Worm (Caenorhabditis elegans) whole organism, L2 larva: ENCODE measurements around the gene ccd-5.

Experiments used
- C34F6.9 ChIP-seq: fragments of 150-350 bp; optimal IDR thresholded peaks from 2 replicates; lab custom pipeline; 2014; ENCODE audit warnings: missing biosample characterization, missing genetic modification characterization
- F13H6.1 ChIP-seq: sonication (generic microtip); optimal IDR thresholded peaks from 2 replicates; lab custom pipeline; 2016; ENCODE audit warnings: missing genetic modification characterization, missing compliant biosample characterization
- Y55F3AM.14 ChIP-seq: fragments of 200-800 bp; sonication (Bioruptor generic); optimal IDR thresholded peaks from 2 replicates; lab custom pipeline; 2018; ENCODE audit warnings: mild to moderate bottlenecking, missing genetic modification characterization, missing compliant biosample characterization
- aly-2 ChIP-seq: fragments of 150-350 bp; optimal IDR thresholded peaks from 2 replicates; lab custom pipeline; 2014; ENCODE audit warnings: missing biosample characterization, missing genetic modification characterization
- ama-1 ChIP-seq: fragments of 150-350 bp; optimal IDR thresholded peaks from 2 replicates; lab custom pipeline; 2018; ENCODE audit warnings: inconsistent platforms
- blmp-1 ChIP-seq: sonication (generic microtip); optimal IDR thresholded peaks from 2 replicates; lab custom pipeline; 2017; ENCODE audit warnings: missing genetic modification characterization, mild to moderate bottlenecking, missing compliant biosample characterization, antibody characterized with exemption, moderate library complexity; ENCODE audit not compliant: insufficient read depth
- ceh-16 ChIP-seq: fragments of 150-350 bp; optimal IDR thresholded peaks from 2 replicates; lab custom pipeline; 2014; ENCODE audit warnings: missing biosample characterization, missing genetic modification characterization
- crh-2 ChIP-seq: sonication (generic microtip); optimal IDR thresholded peaks from 2 replicates; lab custom pipeline; 2017; ENCODE audit warnings: missing biosample characterization, missing genetic modification characterization
- dmd-4 ChIP-seq: sonication (generic microtip); optimal IDR thresholded peaks from 2 replicates; lab custom pipeline; 2017; ENCODE audit warnings: missing biosample characterization, missing genetic modification characterization
- egl-27 ChIP-seq: sonication (generic microtip); optimal IDR thresholded peaks from 3 replicates; lab custom pipeline; 2017; ENCODE audit warnings: missing biosample characterization, missing genetic modification reagents, missing genetic modification characterization
- elt-1 ChIP-seq: fragments of 150-350 bp; optimal IDR thresholded peaks from 2 replicates; lab custom pipeline; 2014; ENCODE audit warnings: missing biosample characterization, missing genetic modification characterization
- fos-1 ChIP-seq: fragments of 150-350 bp; optimal IDR thresholded peaks from 2 replicates; lab custom pipeline; 2014; ENCODE audit warnings: missing biosample characterization, missing genetic modification characterization
- gmeb-1 ChIP-seq: fragments of 150-350 bp; optimal IDR thresholded peaks from 2 replicates; lab custom pipeline; 2014; ENCODE audit warnings: missing biosample characterization, missing genetic modification characterization
- lin-11 ChIP-seq: fragments of 150-350 bp; sonication (generic microtip); optimal IDR thresholded peaks from 2 replicates; lab custom pipeline; 2014; ENCODE audit warnings: missing biosample characterization, missing genetic modification characterization, inconsistent platforms, mixed read lengths
- lin-13 ChIP-seq: fragments of 150-350 bp; optimal IDR thresholded peaks from 2 replicates; lab custom pipeline; 2014; ENCODE audit warnings: missing biosample characterization, missing genetic modification reagents, missing genetic modification characterization
- lin-39 ChIP-seq: fragments of 150-350 bp; optimal IDR thresholded peaks from 2 replicates; lab custom pipeline; 2014; ENCODE audit warnings: missing biosample characterization, missing genetic modification reagents, missing genetic modification characterization
- lsy-2 ChIP-seq, 2 experiments: fragments of 150-350 bp in 1 of 2; sonication (generic microtip) in 1 of 2; optimal IDR thresholded peaks; 2 replicates each; lab custom pipeline; 2014 to 2017; ENCODE audit warnings: missing biosample characterization in 2 of 2, missing genetic modification characterization in 2 of 2
- mab-5 ChIP-seq: fragments of 150-350 bp; optimal IDR thresholded peaks from 2 replicates; lab custom pipeline; 2014; ENCODE audit warnings: missing biosample characterization, missing genetic modification characterization
- mbf-1 ChIP-seq: sonication (generic microtip); optimal IDR thresholded peaks from 2 replicates; lab custom pipeline; 2017; ENCODE audit warnings: missing biosample characterization, missing genetic modification characterization
- mdl-1 ChIP-seq, 2 experiments: fragments of 150-350 bp in 1 of 2; sonication (generic microtip) in 1 of 2; optimal IDR thresholded peaks; 2 replicates each; lab custom pipeline; 2017; ENCODE audit warnings: missing biosample characterization in 2 of 2, missing genetic modification characterization in 2 of 2
- nhr-11 ChIP-seq: fragments of 150-350 bp; optimal IDR thresholded peaks from 2 replicates; lab custom pipeline; 2014; ENCODE audit warnings: missing biosample characterization, missing genetic modification characterization
- nhr-12 ChIP-seq: fragments of 150-350 bp; optimal IDR thresholded peaks from 2 replicates; lab custom pipeline; 2014; ENCODE audit warnings: missing biosample characterization, missing genetic modification characterization
- nhr-129 ChIP-seq: fragments of 150-350 bp; optimal IDR thresholded peaks from 2 replicates; lab custom pipeline; 2014; ENCODE audit warnings: missing biosample characterization, missing genetic modification characterization
- nhr-21 ChIP-seq: fragments of 150-350 bp; optimal IDR thresholded peaks from 2 replicates; lab custom pipeline; 2014; ENCODE audit warnings: missing biosample characterization, missing genetic modification characterization
- nhr-25 ChIP-seq: fragments of 150-350 bp; sonication (generic microtip); optimal IDR thresholded peaks from 3 replicates; lab custom pipeline; 2014; ENCODE audit warnings: missing biosample characterization, missing genetic modification characterization
- nhr-6 ChIP-seq: fragments of 150-350 bp; optimal IDR thresholded peaks from 2 replicates; lab custom pipeline; 2014; ENCODE audit warnings: missing biosample characterization, missing genetic modification characterization
- sem-4 ChIP-seq: fragments of 150-350 bp; optimal IDR thresholded peaks from 2 replicates; lab custom pipeline; 2014; ENCODE audit warnings: missing biosample characterization, missing genetic modification reagents, missing genetic modification characterization
- sma-3 ChIP-seq: sonication (generic microtip); optimal IDR thresholded peaks from 2 replicates; lab custom pipeline; 2016; ENCODE audit warnings: missing genetic modification reagents, missing genetic modification characterization, missing compliant biosample characterization
- sma-9 ChIP-seq, 2 experiments: fragments of 150-350 bp in 1 of 2; sonication (generic microtip) in 1 of 2; optimal IDR thresholded peaks; 2 replicates each; lab custom pipeline; 2014 to 2016; ENCODE audit warnings: missing genetic modification characterization in 2 of 2, mild to moderate bottlenecking in 1 of 2, missing biosample characterization in 1 of 2, missing compliant biosample characterization in 1 of 2, missing genetic modification reagents in 1 of 2, moderate library complexity in 1 of 2
- snpc-4 ChIP-seq: fragments of 150-350 bp; optimal IDR thresholded peaks from 2 replicates; lab custom pipeline; 2014; ENCODE audit warnings: missing biosample characterization, missing genetic modification characterization
- unc-55 ChIP-seq: fragments of 150-350 bp; sonication (generic microtip); optimal IDR thresholded peaks from 3 replicates; lab custom pipeline; 2014; ENCODE audit warnings: missing biosample characterization, missing genetic modification reagents, missing genetic modification characterization
- unc-62 ChIP-seq: fragments of 150-350 bp; optimal IDR thresholded peaks from 2 replicates; lab custom pipeline; 2014; ENCODE audit warnings: missing biosample characterization, missing genetic modification reagents, missing genetic modification characterization
- ztf-1 ChIP-seq: fragments of 200-800 bp; sonication (Bioruptor generic); conservative IDR thresholded peaks from 2 replicates; pipeline ENCODE4 v1.3.6; 2022; ENCODE audit warnings: missing genetic modification characterization, missing compliant biosample characterization
- ztf-4 ChIP-seq: fragments of 150-350 bp; optimal IDR thresholded peaks from 2 replicates; lab custom pipeline; 2014; ENCODE audit warnings: missing biosample characterization, missing genetic modification characterization

ccd-5 gene

DNA sequence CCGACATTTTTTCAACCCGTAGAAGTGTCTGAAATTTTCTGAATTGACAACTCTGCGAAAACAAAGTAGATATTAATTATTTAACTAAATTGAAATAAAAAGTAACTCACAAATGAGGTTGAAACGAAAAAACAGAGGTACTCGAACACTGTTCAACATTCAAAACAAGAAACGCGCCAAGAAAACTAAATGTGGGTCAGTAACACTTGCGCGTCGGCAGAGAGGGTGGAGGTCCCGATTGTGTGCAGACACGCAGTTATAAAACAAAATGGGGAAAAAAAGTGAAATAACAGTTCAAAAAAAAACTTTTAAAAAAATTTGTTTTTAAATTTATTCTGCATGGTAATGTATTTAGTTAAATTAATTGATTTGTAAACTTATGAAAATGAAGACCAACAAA lies 13.1 kb downstream of the ccd-5 start (continued):
- TF ChIP-seq lsy-2 (tag; optimal IDR thresholded peaks at IDR 0.05; lab: Kevin White, UChicago) (peak in 1 of 2 experiments; percentile 74), nhr-12 (no peak), C34F6.9 (no peak), lin-39 (no peak)
- TF ChIP-seq, all 48 proteins: peak for 7

DNA sequence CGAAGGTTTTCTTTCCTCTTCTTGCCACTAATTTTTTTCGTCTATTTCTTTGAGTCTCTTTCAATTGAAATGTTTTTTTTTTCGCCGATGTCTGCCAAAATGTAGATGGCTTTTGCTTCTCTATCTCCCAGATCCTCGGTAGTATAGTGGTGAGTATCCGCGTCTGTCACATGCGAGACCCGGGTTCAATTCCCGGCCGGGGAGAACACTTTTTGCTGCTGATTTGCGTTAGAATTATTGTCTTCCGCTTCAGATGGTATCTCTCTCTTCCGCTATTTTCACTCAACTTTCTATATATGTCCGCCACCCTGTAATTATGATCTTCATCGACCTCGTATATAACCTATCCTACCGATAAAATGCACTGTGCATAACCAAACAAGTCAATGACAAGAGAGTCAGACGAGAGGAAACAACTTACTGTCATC lies 19.0 kb downstream of the ccd-5 start:
- TF ChIP-seq dmd-4 (tag; lab: Kevin White, UChicago) (no peak), nhr-129 (tag; lab: Kevin White, UChicago) (peak; percentile 56), C34F6.9 (peak; percentile 63), nhr-21 (tag; lab: Kevin White, UChicago) (peak; percentile 73), fos-1 (tag; lab: Kevin White, UChicago) (peak; percentile 71), lin-39 (no peak), lin-11 (no peak), ama-1 (lab: Kevin White, UChicago) (no peak), mdl-1 (tag; optimal IDR thresholded peaks at IDR 0.05; lab: Kevin White, UChicago) (peak in 1 of 2 experiments; percentile 50), blmp-1 (tag; lab: Kevin White, UChicago) (peak; percentile 57), nhr-25 (tag; lab: Kevin White, UChicago) (peak; percentile 64), nhr-6 (tag; lab: Kevin White, UChicago) (peak; percentile 13), ztf-1 (GFP tag; lab: Robert Waterston, UW) (no peak), nhr-11 (tag; lab: Kevin White, UChicago) (peak; percentile 56), egl-27 (tag; lab: Kevin White, UChicago) (peak; percentile 70), Y55F3AM.14 (GFP tag; lab: Kevin White, UChicago) (peak; percentile 56), crh-2 (tag; lab: Kevin White, UChicago) (peak; percentile 70), gmeb-1 (tag; lab: Kevin White, UChicago) (peak; percentile 37), F13H6.1 (tag; lab: Kevin White, UChicago) (peak; percentile 63), unc-55 (GFP tag; lab: Kevin White, UChicago) (peak; percentile 80), mab-5 (tag; lab: Kevin White, UChicago) (peak; percentile 11), lin-13 (GFP tag; lab: Kevin White, UChicago) (peak; percentile 58), sem-4 (peak; percentile 67), mbf-1 (tag; lab: Kevin White, UChicago) (no peak), ceh-16 (no peak), sma-3 (GFP tag; lab: Kevin White, UChicago) (peak; percentile 55), lsy-2 (tag; optimal IDR thresholded peaks at IDR 0.05; lab: Kevin White, UChicago) (peak; percentile 53 to 67), aly-2 (tag; lab: Kevin White, UChicago) (no peak), ztf-4 (tag; lab: Kevin White, UChicago) (peak; percentile 13), sma-9 (GFP tag; optimal IDR thresholded peaks at IDR 0.05; lab: Kevin White, UChicago) (peak; percentile 58), sma-9 (tag; optimal IDR thresholded peaks at IDR 0.05; lab: Kevin White, UChicago) (no peak)

DNA sequence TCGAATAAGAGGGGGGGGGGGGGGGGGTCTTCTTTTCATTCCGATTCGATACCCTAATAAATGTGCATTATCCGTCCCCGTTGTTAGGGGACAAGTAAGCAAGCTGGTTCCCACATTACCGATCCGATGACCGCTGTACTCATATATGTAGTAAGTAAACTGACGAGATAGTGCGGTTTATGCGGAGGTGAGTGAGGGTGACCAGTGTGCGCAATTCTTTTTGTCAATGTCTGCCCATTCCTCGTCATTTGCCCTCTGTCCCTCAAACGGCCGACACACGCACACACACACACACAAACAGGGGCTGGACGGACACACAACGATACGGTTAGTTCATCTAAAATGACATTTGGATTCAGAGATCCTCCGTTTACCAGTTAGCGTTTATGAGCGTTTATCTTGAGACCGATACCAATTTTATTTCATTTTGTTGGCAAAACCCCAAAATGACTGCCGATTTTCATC lies 20.2 kb downstream of the ccd-5 start, which contains the start of gene aat-3:
Gene aat-3 (plus strand): TSS at position 51 of the 465 bp plus-strand sequence.
- TF ChIP-seq F13H6.1 (tag; lab: Kevin White, UChicago): peak; percentile 8
- TF ChIP-seq nhr-12: no peak
- peak; percentile 28 for TF ChIP-seq nhr-25 (tag; lab: Kevin White, UChicago)
- TF ChIP-seq lin-11: no peak
- TF ChIP-seq nhr-129 (tag; lab: Kevin White, UChicago): peak; percentile 15
- no peak for TF ChIP-seq unc-62 (GFP tag; lab: Kevin White, UChicago)

DNA sequence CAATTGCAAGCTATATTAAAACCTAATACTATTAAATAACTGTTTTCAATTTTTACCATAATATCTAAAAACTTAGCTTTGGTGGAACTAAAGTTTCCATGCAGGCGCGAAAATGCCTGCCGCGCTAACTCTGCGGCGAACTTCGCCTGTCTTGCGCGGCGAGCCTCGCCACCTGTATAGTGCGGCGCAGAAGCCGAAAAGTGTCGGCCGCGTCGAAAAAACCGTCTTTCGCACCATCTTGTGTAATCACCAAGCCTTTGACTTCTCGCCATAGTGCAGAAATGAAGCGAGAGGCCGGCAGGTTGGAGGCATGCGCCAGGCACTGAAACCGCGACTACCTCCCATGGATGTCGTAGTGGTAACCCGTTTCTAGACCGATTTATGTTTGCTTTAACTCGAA lies 21.0 kb downstream of the ccd-5 start:
- TF ChIP-seq nhr-11 (tag; lab: Kevin White, UChicago) (no peak), snpc-4 (tag; lab: Kevin White, UChicago) (peak; percentile 64)

DNA sequence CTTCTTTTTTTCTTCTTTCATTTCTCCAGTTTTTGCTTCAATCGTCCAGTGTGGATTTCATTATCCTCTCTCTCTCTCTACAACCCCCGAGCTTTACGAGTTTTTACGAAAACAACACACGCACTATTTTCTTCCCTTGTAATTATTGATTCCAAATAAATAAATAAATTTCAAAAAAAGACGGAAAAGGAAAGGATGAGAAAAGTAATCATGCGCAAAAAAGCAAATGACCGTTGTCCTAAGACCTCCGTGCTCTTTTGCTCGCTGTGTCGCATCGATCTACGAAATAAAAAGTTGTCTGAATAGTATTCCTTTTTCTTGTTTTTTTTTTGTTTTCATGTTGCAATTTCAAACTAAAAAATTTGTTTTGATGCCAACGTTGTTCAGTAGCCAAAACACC lies 21.8 kb downstream of the ccd-5 start:
- TF ChIP-seq lsy-2 (tag; optimal IDR thresholded peaks at IDR 0.05; lab: Kevin White, UChicago): peak in 1 of 2 experiments; percentile 25
- no peak for TF ChIP-seq Y55F3AM.14 (GFP tag; lab: Kevin White, UChicago)
- peak; percentile 48 for TF ChIP-seq unc-55 (GFP tag; lab: Kevin White, UChicago)
- TF ChIP-seq elt-1 (tag; lab: Kevin White, UChicago): no peak
- TF ChIP-seq C34F6.9: peak; percentile 35
